Fruit fly (Drosophila melanogaster): ENCODE data around the gene GlyRS.

The GlyRS gene

dm6 chr3L:15108524-15108923, 13.6 kb downstream of the GlyRS start:
- TF ChIP-seq Sp1 (GFP tag; optimal IDR thresholded peaks at IDR 0.05) (no peak), Myc (optimal IDR thresholded peaks at IDR 0.05) (no peak), br (GFP tag; optimal IDR thresholded peaks at IDR 0.05) (no peak), psq (GFP tag; optimal IDR thresholded peaks at IDR 0.05) (no peak), Rel (GFP tag; optimal IDR thresholded peaks at IDR 0.05) (no peak), Rel (tag; optimal IDR thresholded peaks at IDR 0.05) (no peak), Hnf4 (GFP tag; optimal IDR thresholded peaks at IDR 0.05) (no peak), dl (GFP tag; optimal IDR thresholded peaks at IDR 0.05; ENCODE audit: insufficient read depth in 1 of 2, partially characterized antibody in 2 of 2) (no peak), sv (GFP tag; optimal IDR thresholded peaks at IDR 0.05) (no peak), rgr (GFP tag; optimal IDR thresholded peaks at IDR 0.05) (no peak), N (GFP tag; optimal IDR thresholded peaks at IDR 0.05) (no peak), Jra (GFP tag; optimal IDR thresholded peaks at IDR 0.05) (no peak), CG9705 (GFP tag; optimal IDR thresholded peaks at IDR 0.05) (no peak)

dm6 chr3L:15108948-15109347, 14.0 kb downstream of the GlyRS start:
- peak; percentile 40 for TF ChIP-seq HLH106 (tag; optimal IDR thresholded peaks at IDR 0.05)
- TF ChIP-seq Dfd (GFP tag; optimal IDR thresholded peaks at IDR 0.05), result no peak
- TF ChIP-seq Myc (optimal IDR thresholded peaks at IDR 0.05), result peak; percentile 47

- TF ChIP-seq br (GFP tag; optimal IDR thresholded peaks at IDR 0.05), result no peak
These were observed 18.3 kb downstream of the GlyRS start, which contains the start of gene CG13458 for dm6 chr3L:15113257-15113656. TSS of gene CG13458 (plus strand) at chr3L:15113557.

dm6 chr3L:15116536-15116935, 21.6 kb downstream of the GlyRS start, which contains the start of gene Cep135:
TSS of gene Cep135 (plus strand) at chr3L:15116737.
- peak; percentile 71 for TF ChIP-seq brk (GFP tag; optimal IDR thresholded peaks at IDR 0.05)
- TF ChIP-seq Dfd (GFP tag; optimal IDR thresholded peaks at IDR 0.05), result no peak

- no peak for TF ChIP-seq h (GFP tag; optimal IDR thresholded peaks at IDR 0.05)
- TF ChIP-seq psq (GFP tag; optimal IDR thresholded peaks at IDR 0.05), result no peak
- TF ChIP-seq OdsH (GFP tag; optimal IDR thresholded peaks at IDR 0.05), result no peak
- TF ChIP-seq br (GFP tag; optimal IDR thresholded peaks at IDR 0.05), result no peak
- TF ChIP-seq pan (optimal IDR thresholded peaks at IDR 0.05), result no peak
- TF ChIP-seq ey (GFP tag; optimal IDR thresholded peaks at IDR 0.05), result no peak
- no peak for TF ChIP-seq lola (GFP tag; optimal IDR thresholded peaks at IDR 0.05)
- no peak for TF ChIP-seq dl (GFP tag; optimal IDR thresholded peaks at IDR 0.05; ENCODE audit: insufficient read depth in 1 of 2, partially characterized antibody in 2 of 2)
- no peak for TF ChIP-seq CG32264 (GFP tag; optimal IDR thresholded peaks at IDR 0.05)
- TF ChIP-seq tai (GFP tag; optimal IDR thresholded peaks at IDR 0.05), result no peak
- no peak for TF ChIP-seq N (GFP tag; optimal IDR thresholded peaks at IDR 0.05)
- no peak for TF ChIP-seq Rel (GFP tag; optimal IDR thresholded peaks at IDR 0.05)
- no peak for TF ChIP-seq Rel (tag; optimal IDR thresholded peaks at IDR 0.05)
- no peak for TF ChIP-seq Hr83 (GFP tag; optimal IDR thresholded peaks at IDR 0.05; ENCODE audit: poor library complexity, severe bottlenecking)
- no peak for TF ChIP-seq Sp1 (GFP tag; optimal IDR thresholded peaks at IDR 0.05)
- TF ChIP-seq sv (GFP tag; optimal IDR thresholded peaks at IDR 0.05), result no peak
- no peak for TF ChIP-seq Dfd (GFP tag; optimal IDR thresholded peaks at IDR 0.05)
- TF ChIP-seq fru (GFP tag; optimal IDR thresholded peaks at IDR 0.05), result no peak
- TF ChIP-seq Hnf4 (GFP tag; optimal IDR thresholded peaks at IDR 0.05), result no peak
- TF ChIP-seq Abd-B (GFP tag; optimal IDR thresholded peaks at IDR 0.05), result no peak
- TF ChIP-seq Dif (GFP tag; optimal IDR thresholded peaks at IDR 0.05; ENCODE audit: partially characterized antibody), result no peak
These were observed 26.3 kb downstream of the GlyRS start, which contains the start of gene CG32847 for dm6 chr3L:15121272-15121671. TSS of gene CG32847 (plus strand) at chr3L:15121572.

- no peak for TF ChIP-seq Rel (GFP tag; optimal IDR thresholded peaks at IDR 0.05)
- TF ChIP-seq Rel (tag; optimal IDR thresholded peaks at IDR 0.05), result peak; percentile 56
- TF ChIP-seq jim (GFP tag; optimal IDR thresholded peaks at IDR 0.05), result no peak
These were observed 28.8 kb downstream of the GlyRS start for dm6 chr3L:15123736-15124135.

- TF ChIP-seq fru (GFP tag; optimal IDR thresholded peaks at IDR 0.05) (no peak), CG32264 (GFP tag; optimal IDR thresholded peaks at IDR 0.05) (no peak), Mio (GFP tag; optimal IDR thresholded peaks at IDR 0.05) (no peak), HLH106 (tag; optimal IDR thresholded peaks at IDR 0.05) (no peak), Dif (GFP tag; optimal IDR thresholded peaks at IDR 0.05; ENCODE audit: partially characterized antibody) (peak; percentile 33), jim (GFP tag; optimal IDR thresholded peaks at IDR 0.05) (no peak), lola (GFP tag; optimal IDR thresholded peaks at IDR 0.05) (no peak), sage (GFP tag; optimal IDR thresholded peaks at IDR 0.05) (no peak), CrebA (GFP tag; optimal IDR thresholded peaks at IDR 0.05; ENCODE audit: borderline replicate concordance) (no peak), pan (optimal IDR thresholded peaks at IDR 0.05) (no peak), psq (GFP tag; optimal IDR thresholded peaks at IDR 0.05) (peak; percentile 2), Hnf4 (GFP tag; optimal IDR thresholded peaks at IDR 0.05) (no peak), OdsH (GFP tag; optimal IDR thresholded peaks at IDR 0.05) (peak; percentile 17), Hr78 (GFP tag; optimal IDR thresholded peaks at IDR 0.05) (no peak), dsf (GFP tag; optimal IDR thresholded peaks at IDR 0.05; ENCODE audit: borderline replicate concordance) (no peak), dl (GFP tag; optimal IDR thresholded peaks at IDR 0.05; ENCODE audit: insufficient read depth in 1 of 2, partially characterized antibody in 2 of 2) (peak in 1 of 2 experiments; percentile 31), brk (GFP tag; optimal IDR thresholded peaks at IDR 0.05) (no peak), Dfd (GFP tag; optimal IDR thresholded peaks at IDR 0.05) (no peak), h (GFP tag; optimal IDR thresholded peaks at IDR 0.05) (no peak), Myc (optimal IDR thresholded peaks at IDR 0.05) (no peak), dmrt93B (GFP tag; optimal IDR thresholded peaks at IDR 0.05) (no peak), br (GFP tag; optimal IDR thresholded peaks at IDR 0.05) (peak; percentile 9), GATAd (GFP tag; optimal IDR thresholded peaks at IDR 0.05) (no peak)
These were observed 30.2 kb downstream of the GlyRS start, which contains the start of gene CG16959 for dm6 chr3L:15125077-15125652. TSS of gene CG16959 (minus strand) at chr3L:15125321.

Measured in whole organism, wandering third instar larva.